Worm (Caenorhabditis elegans) whole organism, L4/young adult: ENCODE results near the gene srw-10.

ENCODE experiments used
- W03F9.2 ChIP-seq: fragments of 150-350 bp; optimal IDR thresholded peaks from 2 replicates; lab custom pipeline; 2014; ENCODE audit warnings: missing biosample characterization, missing genetic modification characterization
- dao-5 ChIP-seq: sonication (generic microtip); optimal IDR thresholded peaks from 2 replicates; lab custom pipeline; 2016; ENCODE audit warnings: missing genotype, missing genetic modification characterization, moderate library complexity, missing compliant biosample characterization
- him-1 ChIP-seq: sonication (generic microtip); optimal IDR thresholded peaks from 2 replicates; lab custom pipeline; 2016; ENCODE audit warnings: missing genotype, missing genetic modification reagents, missing genetic modification characterization, missing compliant biosample characterization

- TF ChIP-seq him-1 (tag; lab: Kevin White, UChicago) (no peak), dao-5 (tag; lab: Kevin White, UChicago) (no peak), W03F9.2 (tag; lab: Kevin White, UChicago) (no peak)
These were observed 30.3 kb downstream of the srw-10 start for ce11 chrIII:12785427-12785826.
